Fruit fly (Drosophila melanogaster) whole organism, adult: ENCODE measurements around the gene mwh.

Experiments used
- Hr96 ChIP-seq: fragments of 200-800 bp; sonication (Bioruptor generic); optimal IDR thresholded peaks from 2 replicates; lab custom pipeline; 2016; ENCODE audit warnings: missing biosample characterization, missing genetic modification characterization
- cic ChIP-seq: fragments of 200-800 bp; sonication (Bioruptor generic); optimal IDR thresholded peaks from 2 replicates; lab custom pipeline; 2017; ENCODE audit warnings: missing biosample characterization, mild to moderate bottlenecking, missing genetic modification characterization, moderate library complexity
- kay ChIP-seq: fragments of 200-800 bp; sonication (Bioruptor generic); peaks from one replicate; lab custom pipeline; 2016; ENCODE audit warnings: missing biosample characterization, missing genetic modification characterization, borderline replicate concordance

dm6 chr3L:1227303-1227797, 26.8 kb downstream of the mwh start, which contains the start of gene LysS:
- TF ChIP-seq Hr96, result no peak
- no peak for TF ChIP-seq kay (GFP tag; lab: Kevin White, UChicago)
- no peak for TF ChIP-seq cic (GFP tag; lab: Kevin White, UChicago)
